Worm (Caenorhabditis elegans) whole organism, L1 larva: Measurements from ENCODE around the gene epc-1.
A peak's percentile ranks its signal among the peaks of the same experiment; 100 is the strongest.

Experiments
- C16A3.4 ChIP-seq: fragments of 150-350 bp; optimal IDR thresholded peaks from 2 replicates; lab custom pipeline; 2014; ENCODE audit warnings: missing biosample characterization, missing genetic modification characterization
- C34B4.2 ChIP-seq: sonication (generic microtip); optimal IDR thresholded peaks from 2 replicates; lab custom pipeline; 2017; ENCODE audit warnings: mild to moderate bottlenecking, missing genetic modification characterization, missing compliant biosample characterization
- F16B12.6 ChIP-seq: fragments of 150-350 bp; optimal IDR thresholded peaks from 2 replicates; lab custom pipeline; 2014; ENCODE audit warnings: missing biosample characterization, missing genetic modification characterization
- blmp-1 ChIP-seq: fragments of 150-350 bp; optimal IDR thresholded peaks from 2 replicates; lab custom pipeline; 2014; ENCODE audit warnings: missing biosample characterization, missing genetic modification characterization
- ceh-63 ChIP-seq: fragments of 200-800 bp; sonication (Bioruptor generic); optimal IDR thresholded peaks from 2 replicates; lab custom pipeline; 2018; ENCODE audit warnings: mild to moderate bottlenecking, missing genetic modification characterization, missing compliant biosample characterization
- ceh-8 ChIP-seq: fragments of 200-800 bp; sonication (Bioruptor generic); optimal IDR thresholded peaks from 2 replicates; lab custom pipeline; 2018; ENCODE audit warnings: mild to moderate bottlenecking, missing genetic modification characterization, moderate library complexity, missing compliant biosample characterization
- ceh-82 ChIP-seq, 3 experiments: fragments of 150-350 bp in 1 of 3; sonication (generic microtip) in 2 of 3; optimal IDR thresholded peaks; 2 replicates each; lab custom pipeline; 2014 to 2017; ENCODE audit warnings: missing biosample characterization in 3 of 3, missing genetic modification characterization in 3 of 3
- ceh-90 ChIP-seq: sonication (generic microtip); optimal IDR thresholded peaks from 2 replicates; lab custom pipeline; 2016; ENCODE audit warnings: missing genetic modification characterization, missing compliant biosample characterization
- dpl-1 ChIP-seq, 3 experiments: fragments of 150-350 bp in 2 of 3; sonication (generic microtip) in 1 of 3; optimal IDR thresholded peaks; 2 replicates each; lab custom pipeline; 2014 to 2017; ENCODE audit warnings: missing biosample characterization in 3 of 3, missing genetic modification characterization in 3 of 3, missing genetic modification reagents in 3 of 3
- efl-3 ChIP-seq: fragments of 200-800 bp; sonication (Bioruptor generic); optimal IDR thresholded peaks from 2 replicates; lab custom pipeline; 2018; ENCODE audit warnings: mild to moderate bottlenecking, missing genetic modification characterization, missing compliant biosample characterization
- egl-27 ChIP-seq, 2 experiments: fragments of 150-350 bp in 1 of 2; sonication (generic microtip); optimal IDR thresholded peaks; 3 replicates each; lab custom pipeline; 2017 to 2018; ENCODE audit warnings: missing biosample characterization in 2 of 2, missing genetic modification characterization in 2 of 2, missing genetic modification reagents in 2 of 2
- ets-5 ChIP-seq: fragments of 200-800 bp; sonication (Bioruptor generic); IDR thresholded peaks from 2 replicates; pipeline ENCODE4 v1.3.6; 2022; ENCODE audit warnings: missing genetic modification characterization, missing compliant biosample characterization
- fkh-4 ChIP-seq: sonication (generic microtip); optimal IDR thresholded peaks from 2 replicates; lab custom pipeline; 2016; ENCODE audit warnings: missing compliant biosample characterization, missing genetic modification characterization, borderline replicate concordance
- fkh-8 ChIP-seq: sonication (generic microtip); optimal IDR thresholded peaks from 2 replicates; lab custom pipeline; 2016; ENCODE audit warnings: mild to moderate bottlenecking, missing genetic modification characterization, missing compliant biosample characterization
- hlh-17 ChIP-seq: fragments of 200-800 bp; sonication (Bioruptor generic); optimal IDR thresholded peaks from 2 replicates; lab custom pipeline; 2018; ENCODE audit warnings: missing genetic modification characterization, mild to moderate bottlenecking, missing compliant biosample characterization, moderate library complexity, borderline replicate concordance
- isw-1 ChIP-seq: fragments of 200-800 bp; sonication (Bioruptor generic); IDR thresholded peaks from 2 replicates; pipeline ENCODE4 v1.3.6; 2022; ENCODE audit warnings: missing genetic modification characterization, missing compliant biosample characterization
- lin-14 ChIP-seq: fragments of 200-800 bp; sonication (Bioruptor generic); optimal IDR thresholded peaks from 2 replicates; lab custom pipeline; 2018; ENCODE audit warnings: mild to moderate bottlenecking, missing genetic modification characterization, moderate library complexity, missing compliant biosample characterization
- lin-35 ChIP-seq, 2 experiments: fragments of 150-350 bp; optimal IDR thresholded peaks; 2 replicates each; lab custom pipeline; 2014; ENCODE audit warnings: missing biosample characterization in 2 of 2, missing genetic modification characterization in 2 of 2, missing genetic modification reagents in 2 of 2
- lin-39 ChIP-seq: fragments of 150-350 bp; optimal IDR thresholded peaks from 2 replicates; lab custom pipeline; 2014; ENCODE audit warnings: missing biosample characterization, missing genetic modification reagents, missing genetic modification characterization
- mef-2 ChIP-seq: fragments of 150-350 bp; optimal IDR thresholded peaks from 2 replicates; lab custom pipeline; 2014; ENCODE audit warnings: missing biosample characterization, missing genetic modification characterization
- nhr-11 ChIP-seq: fragments of 150-350 bp; optimal IDR thresholded peaks from 2 replicates; lab custom pipeline; 2014; ENCODE audit warnings: missing biosample characterization, missing genetic modification characterization
- nhr-237 ChIP-seq: fragments of 150-350 bp; optimal IDR thresholded peaks from 2 replicates; lab custom pipeline; 2014; ENCODE audit warnings: missing biosample characterization, missing genetic modification characterization
- nhr-28 ChIP-seq: fragments of 150-350 bp; optimal IDR thresholded peaks from 2 replicates; lab custom pipeline; 2014; ENCODE audit warnings: missing biosample characterization, missing genetic modification characterization
- nhr-47 ChIP-seq: sonication (generic microtip); optimal IDR thresholded peaks from 2 replicates; lab custom pipeline; 2016; ENCODE audit warnings: mild to moderate bottlenecking, missing genetic modification characterization, moderate library complexity, missing compliant biosample characterization
- nhr-76 ChIP-seq: sonication (generic microtip); optimal IDR thresholded peaks from 2 replicates; lab custom pipeline; 2017; ENCODE audit warnings: missing biosample characterization, missing genetic modification characterization
- nhr-90 ChIP-seq: sonication (generic microtip); optimal IDR thresholded peaks from 2 replicates; lab custom pipeline; 2016; ENCODE audit warnings: mild to moderate bottlenecking, missing genetic modification characterization, missing compliant biosample characterization; ENCODE audit not compliant: poor library complexity
- pag-3 ChIP-seq: sonication (generic microtip); optimal IDR thresholded peaks from 2 replicates; lab custom pipeline; 2017; ENCODE audit warnings: missing genetic modification characterization, mild to moderate bottlenecking, missing compliant biosample characterization, antibody characterized with exemption, borderline replicate concordance; ENCODE audit not compliant: insufficient read depth
- rnt-1 ChIP-seq: sonication (generic microtip); optimal IDR thresholded peaks from 2 replicates; lab custom pipeline; 2016; ENCODE audit warnings: mild to moderate bottlenecking, missing genetic modification characterization, moderate library complexity, missing compliant biosample characterization
- snpc-4 ChIP-seq: fragments of 150-350 bp; optimal IDR thresholded peaks from 2 replicates; lab custom pipeline; 2014; ENCODE audit warnings: missing biosample characterization, missing genetic modification characterization
- snu-23 ChIP-seq: sonication (generic microtip); optimal IDR thresholded peaks from 2 replicates; lab custom pipeline; 2016; ENCODE audit warnings: missing genetic modification characterization, missing compliant biosample characterization
- sptf-1 ChIP-seq: fragments of 150-350 bp; optimal IDR thresholded peaks from 2 replicates; lab custom pipeline; 2014; ENCODE audit warnings: missing biosample characterization, missing genetic modification characterization
- sup-37 ChIP-seq: fragments of 200-800 bp; sonication (Bioruptor generic); optimal IDR thresholded peaks from 2 replicates; lab custom pipeline; 2018; ENCODE audit warnings: mild to moderate bottlenecking, missing genetic modification characterization, missing compliant biosample characterization
- swsn-7 ChIP-seq: sonication (generic microtip); optimal IDR thresholded peaks from 2 replicates; lab custom pipeline; 2016; ENCODE audit warnings: missing genetic modification characterization, missing compliant biosample characterization
- tbx-2 ChIP-seq: sonication (generic microtip); optimal IDR thresholded peaks from 2 replicates; lab custom pipeline; 2016; ENCODE audit warnings: missing genetic modification characterization, missing compliant biosample characterization
- tlp-1 ChIP-seq: fragments of 150-350 bp; optimal IDR thresholded peaks from 2 replicates; lab custom pipeline; 2014; ENCODE audit warnings: missing biosample characterization, missing genetic modification characterization
- unc-130 ChIP-seq: fragments of 150-350 bp; optimal IDR thresholded peaks from 2 replicates; lab custom pipeline; 2017; ENCODE audit warnings: missing biosample characterization, missing genetic modification characterization, inconsistent platforms
- unc-30 ChIP-seq: sonication (generic microtip); optimal IDR thresholded peaks from 2 replicates; lab custom pipeline; 2017; ENCODE audit warnings: missing biosample characterization, missing genetic modification characterization
- unc-98 ChIP-seq: fragments of 200-800 bp; sonication (Bioruptor generic); IDR thresholded peaks from 2 replicates; pipeline ENCODE4 v1.3.6; 2022; ENCODE audit warnings: missing genetic modification characterization, missing compliant biosample characterization
- zag-1 ChIP-seq: fragments of 150-350 bp; optimal IDR thresholded peaks from 2 replicates; lab custom pipeline; 2014; ENCODE audit warnings: missing biosample characterization, missing genetic modification characterization
- zip-4 ChIP-seq: fragments of 200-800 bp; sonication (Bioruptor generic); optimal IDR thresholded peaks from 2 replicates; lab custom pipeline; 2018; ENCODE audit warnings: mild to moderate bottlenecking, missing genetic modification characterization, moderate library complexity, missing compliant biosample characterization
- ztf-11 ChIP-seq, 2 experiments: sonication (generic microtip); optimal IDR thresholded peaks; 2 replicates each; lab custom pipeline; 2016 to 2017; ENCODE audit warnings: missing genetic modification characterization in 2 of 2, missing biosample characterization in 1 of 2, missing compliant biosample characterization in 1 of 2

Gene epc-1

ce11 chrIII:12608220-12608958 lies at the start of gene epc-1 (continued):
- TF ChIP-seq ceh-82 (tag; optimal IDR thresholded peaks at IDR 0.05; lab: Kevin White, UChicago) (peak; percentile 94 to 96 (median 95)), tlp-1 (no peak), hlh-17 (GFP tag; lab: Kevin White, UChicago) (no peak), tbx-2 (tag; lab: Kevin White, UChicago) (peak; percentile 96), lin-35 (GFP tag; optimal IDR thresholded peaks at IDR 0.05; lab: Kevin White, UChicago) (peak; percentile 81 to 87), nhr-47 (peak; percentile 94), ets-5 (GFP tag; lab: Robert Waterston, UW) (no peak), nhr-90 (tag; lab: Kevin White, UChicago) (peak; percentile 86), egl-27 (tag; optimal IDR thresholded peaks at IDR 0.05; lab: Kevin White, UChicago) (peak in 1 of 2 experiments; percentile 45), lin-14 (peak; percentile 98), lin-39 (tag; lab: Kevin White, UChicago) (peak; percentile 52), sptf-1 (tag; lab: Kevin White, UChicago) (no peak), nhr-28 (no peak), unc-98 (GFP tag; lab: Robert Waterston, UW) (no peak; the same call in 1 of the 2 replicates), unc-130 (peak; percentile 78), blmp-1 (tag; lab: Kevin White, UChicago) (peak; percentile 51), F16B12.6 (tag; lab: Kevin White, UChicago) (peak; percentile 43), nhr-11 (tag; lab: Kevin White, UChicago) (peak; percentile 54), nhr-76 (peak; percentile 2), ceh-63 (no peak), zip-4 (peak; percentile 73), ztf-11 (tag; optimal IDR thresholded peaks at IDR 0.05; lab: Kevin White, UChicago) (peak in 1 of 2 experiments; percentile 79), pag-3 (no peak), zag-1 (tag; lab: Kevin White, UChicago) (no peak), nhr-237 (peak; percentile 75), dpl-1 (GFP tag; optimal IDR thresholded peaks at IDR 0.05; lab: Kevin White, UChicago) (peak; percentile 70 to 73 (median 72)), snpc-4 (peak; percentile 70), unc-30 (no peak), rnt-1 (peak; percentile 83), ceh-90 (tag; lab: Kevin White, UChicago) (no peak), fkh-4 (no peak), sup-37 (GFP tag; lab: Kevin White, UChicago) (peak; percentile 42), snu-23 (peak; percentile 98)

- TF ChIP-seq dpl-1 (GFP tag; optimal IDR thresholded peaks at IDR 0.05; lab: Kevin White, UChicago): no peak
- no peak for TF ChIP-seq unc-30
- no peak for TF ChIP-seq C34B4.2
- no peak for TF ChIP-seq fkh-8 (tag; lab: Kevin White, UChicago)
- TF ChIP-seq isw-1 (GFP tag; lab: Robert Waterston, UW): no peak
- TF ChIP-seq F16B12.6 (tag; lab: Kevin White, UChicago): no peak
- no peak for TF ChIP-seq lin-35 (GFP tag; optimal IDR thresholded peaks at IDR 0.05; lab: Kevin White, UChicago)
- TF ChIP-seq sup-37 (GFP tag; lab: Kevin White, UChicago): no peak
- TF ChIP-seq blmp-1 (tag; lab: Kevin White, UChicago): no peak
- TF ChIP-seq nhr-28: no peak
- no peak for TF ChIP-seq tlp-1
- no peak for TF ChIP-seq rnt-1
- TF ChIP-seq swsn-7: no peak
- no peak for TF ChIP-seq C16A3.4 (tag; lab: Kevin White, UChicago)
- TF ChIP-seq zip-4: no peak
- TF ChIP-seq ceh-8 (GFP tag; lab: Kevin White, UChicago): no peak
- no peak for TF ChIP-seq mef-2 (tag; lab: Kevin White, UChicago)
- no peak for TF ChIP-seq efl-3 (GFP tag; lab: Kevin White, UChicago)
- TF ChIP-seq nhr-47: no peak
Measured at ce11 chrIII:12652609-12653008, 44.2 kb upstream of the epc-1 start.
